Fruit fly (Drosophila melanogaster) whole organism, embryonic: ENCODE results near the gene CG15818.
A peak's percentile ranks its signal among the peaks of the same experiment; 100 is the strongest.

Experiments used
- Atf3 ChIP-seq: fragments of 200-800 bp; sonication (Bioruptor generic); optimal IDR thresholded peaks from 3 replicates; lab custom pipeline; 2016; ENCODE audit warnings: missing biosample characterization, missing genetic modification characterization
- CG10147 ChIP-seq: fragments of 200-800 bp; sonication (Bioruptor generic); optimal IDR thresholded peaks from 2 replicates; lab custom pipeline; 2019; ENCODE audit warnings: missing biosample characterization, mild to moderate bottlenecking, missing genetic modification characterization, moderate library complexity
- CG10462 ChIP-seq: fragments of 200-800 bp; sonication (Bioruptor generic); optimal IDR thresholded peaks from 2 replicates; lab custom pipeline; 2016; ENCODE audit warnings: missing biosample characterization, missing genetic modification characterization
- CG11504 ChIP-seq: fragments of 200-800 bp; sonication (Bioruptor generic); optimal IDR thresholded peaks from 3 replicates; lab custom pipeline; 2019; ENCODE audit warnings: missing biosample characterization, mild to moderate bottlenecking, missing genetic modification characterization, moderate library complexity
- CG12299 ChIP-seq: fragments of 200-800 bp; sonication (Bioruptor generic); optimal IDR thresholded peaks from 2 replicates; lab custom pipeline; 2018; ENCODE audit warnings: missing biosample characterization, mild to moderate bottlenecking, missing genetic modification characterization
- CG12942 ChIP-seq: fragments of 200-800 bp; sonication (Bioruptor generic); optimal IDR thresholded peaks from 3 replicates; lab custom pipeline; 2016; ENCODE audit warnings: missing biosample characterization, missing genetic modification characterization
- CG14014 ChIP-seq: fragments of 200-800 bp; sonication (Bioruptor generic); IDR thresholded peaks from 2 replicates; pipeline ENCODE4 v1.3.6; 2022; ENCODE audit warnings: missing biosample characterization, missing genetic modification characterization
- CG15011 ChIP-seq: fragments of 200-800 bp; sonication (Bioruptor generic); optimal IDR thresholded peaks from 3 replicates; lab custom pipeline; 2018; ENCODE audit warnings: missing biosample characterization, mild to moderate bottlenecking, missing genetic modification characterization
- CG18619 ChIP-seq: fragments of 200-800 bp; sonication (Bioruptor generic); optimal IDR thresholded peaks from 3 replicates; lab custom pipeline; 2017; ENCODE audit warnings: missing biosample characterization, mild to moderate bottlenecking, missing genetic modification characterization
- CG2116 ChIP-seq: fragments of 200-800 bp; sonication (Bioruptor generic); optimal IDR thresholded peaks from 3 replicates; lab custom pipeline; 2018; ENCODE audit warnings: missing biosample characterization, mild to moderate bottlenecking, missing genetic modification characterization
- CG32772 ChIP-seq: fragments of 200-800 bp; sonication (Bioruptor generic); IDR thresholded peaks from 2 replicates; pipeline ENCODE4 v1.3.6; 2022; ENCODE audit warnings: missing biosample characterization, missing genetic modification characterization
- CG33213 ChIP-seq: fragments of 200-800 bp; sonication (Bioruptor generic); optimal IDR thresholded peaks from 3 replicates; lab custom pipeline; 2016; ENCODE audit warnings: missing biosample characterization, missing genetic modification characterization
- CG34376 ChIP-seq: fragments of 200-800 bp; sonication (Bioruptor generic); optimal IDR thresholded peaks from 2 replicates; lab custom pipeline; 2018; ENCODE audit warnings: missing biosample characterization, mild to moderate bottlenecking, missing genetic modification characterization
- CG4617 ChIP-seq: fragments of 200-800 bp; sonication (Bioruptor generic); optimal IDR thresholded peaks from 3 replicates; lab custom pipeline; 2016; ENCODE audit warnings: missing biosample characterization, missing genetic modification characterization, borderline replicate concordance
- CG6175 ChIP-seq: fragments of 200-800 bp; sonication (Bioruptor generic); IDR thresholded peaks from 3 replicates; pipeline ENCODE4 v1.3.6; 2022; ENCODE audit warnings: missing biosample characterization, missing genetic modification characterization
- CG8388 ChIP-seq: fragments of 200-800 bp; sonication (Bioruptor generic); optimal IDR thresholded peaks from 2 replicates; lab custom pipeline; 2019; ENCODE audit warnings: missing biosample characterization, mild to moderate bottlenecking, missing genetic modification characterization, moderate library complexity
- CG9876 ChIP-seq: fragments of 200-800 bp; sonication (Bioruptor generic); optimal IDR thresholded peaks from 2 replicates; lab custom pipeline; 2016; ENCODE audit warnings: missing biosample characterization, missing genetic modification characterization
- CoRest ChIP-seq: fragments of 200-800 bp; sonication (Bioruptor generic); optimal IDR thresholded peaks from 3 replicates; lab custom pipeline; 2018; ENCODE audit warnings: missing biosample characterization, mild to moderate bottlenecking, missing genetic modification characterization, moderate library complexity
- D19A ChIP-seq: fragments of 200-800 bp; optimal IDR thresholded peaks from 3 replicates; lab custom pipeline; 2019; ENCODE audit warnings: missing biosample characterization, mild to moderate bottlenecking, missing genetic modification characterization, moderate library complexity
- Dref ChIP-seq: fragments of 200-800 bp; sonication (Bioruptor generic); IDR thresholded peaks from 2 replicates; pipeline ENCODE4 v1.3.6; 2022; ENCODE audit warnings: missing biosample characterization, missing genetic modification characterization
- Lim3 ChIP-seq: fragments of 200-800 bp; sonication (Bioruptor generic); IDR thresholded peaks from 2 replicates; pipeline ENCODE4 v1.3.6; 2022; ENCODE audit warnings: missing biosample characterization, missing genetic modification characterization
- Mes4 ChIP-seq: fragments of 200-800 bp; sonication (Bioruptor generic); optimal IDR thresholded peaks from 2 replicates; lab custom pipeline; 2016; ENCODE audit warnings: missing biosample characterization, missing genetic modification characterization
- Nf-YA ChIP-seq: fragments of 200-800 bp; sonication (Bioruptor generic); IDR thresholded peaks from 2 replicates; pipeline ENCODE4 v1.3.6; 2022; ENCODE audit warnings: missing biosample characterization, missing genetic modification characterization
- Stat92E ChIP-seq, 3 experiments: fragments of >200 bp in 2 of 3; fragments of 200-800 bp in 1 of 3; sonication (Bioruptor generic) in 1 of 3; optimal IDR thresholded peaks; 2 replicates each; lab custom pipeline; 2017 to 2019; ENCODE audit warnings: missing biosample characterization in 3 of 3, missing genetic modification characterization in 3 of 3, mild to moderate bottlenecking in 1 of 3, moderate library complexity in 1 of 3
- Vsx1 ChIP-seq: fragments of 200-800 bp; sonication (Bioruptor generic); optimal IDR thresholded peaks from 2 replicates; lab custom pipeline; 2017; ENCODE audit warnings: missing biosample characterization, mild to moderate bottlenecking, missing genetic modification characterization, missing genetic modification reagents
- ara ChIP-seq: fragments of 200-800 bp; sonication (Bioruptor generic); IDR thresholded peaks from 2 replicates; pipeline ENCODE4 v1.3.6; 2022; ENCODE audit warnings: missing biosample characterization, missing genetic modification characterization
- az2 ChIP-seq: fragments of 200-800 bp; sonication (Bioruptor generic); optimal IDR thresholded peaks from 3 replicates; lab custom pipeline; 2016; ENCODE audit warnings: missing biosample characterization, missing genetic modification characterization
- bowl ChIP-seq: fragments of 200-800 bp; sonication (Bioruptor generic); IDR thresholded peaks from 2 replicates; pipeline ENCODE4 v1.3.6; 2022; ENCODE audit warnings: missing biosample characterization, missing genetic modification characterization
- br ChIP-seq: fragments of >200 bp; optimal IDR thresholded peaks from 2 replicates; lab custom pipeline; 2017
- chn ChIP-seq: fragments of 200-800 bp; sonication (Bioruptor generic); optimal IDR thresholded peaks from 2 replicates; lab custom pipeline; 2016; ENCODE audit warnings: missing biosample characterization, missing genetic modification characterization
- ci ChIP-seq: fragments of 200-800 bp; sonication (Bioruptor generic); IDR thresholded peaks from 3 replicates; pipeline ENCODE4 v1.3.6; 2022; ENCODE audit warnings: missing biosample characterization, missing genetic modification characterization
- croc ChIP-seq: fragments of 200-800 bp; sonication (Bioruptor generic); conservative IDR thresholded peaks from 3 replicates; pipeline ENCODE4 v1.3.6; 2022; ENCODE audit warnings: missing biosample characterization, missing genetic modification characterization
- da ChIP-seq: fragments of 200-800 bp; sonication (Bioruptor generic); optimal IDR thresholded peaks from 2 replicates; lab custom pipeline; 2016; ENCODE audit warnings: missing biosample characterization, missing genetic modification characterization
- danr ChIP-seq: fragments of 200-800 bp; sonication (Bioruptor generic); IDR thresholded peaks from 2 replicates; pipeline ENCODE4 v1.3.6; 2022; ENCODE audit warnings: missing biosample characterization, missing genetic modification characterization
- dysf ChIP-seq: fragments of 200-800 bp; sonication (Bioruptor generic); IDR thresholded peaks from 3 replicates; pipeline ENCODE4 v1.3.6; 2022; ENCODE audit warnings: missing biosample characterization, missing genetic modification characterization
- ems ChIP-seq: fragments of 200-800 bp; sonication (Bioruptor generic); optimal IDR thresholded peaks from 3 replicates; lab custom pipeline; 2016; ENCODE audit warnings: missing biosample characterization, missing genetic modification characterization
- fd3F ChIP-seq: fragments of 200-800 bp; sonication (Bioruptor generic); optimal IDR thresholded peaks from 2 replicates; lab custom pipeline; 2018; ENCODE audit warnings: missing biosample characterization, mild to moderate bottlenecking, missing genetic modification characterization, moderate library complexity
- gcm ChIP-seq: fragments of 200-800 bp; sonication (Bioruptor generic); optimal IDR thresholded peaks from 2 replicates; lab custom pipeline; 2019; ENCODE audit warnings: missing biosample characterization, mild to moderate bottlenecking, missing genetic modification characterization, moderate library complexity
- gro ChIP-seq: fragments of 200-800 bp; sonication (Bioruptor generic); optimal IDR thresholded peaks from 2 replicates; lab custom pipeline; 2016; ENCODE audit warnings: missing biosample characterization, missing genetic modification characterization
- h ChIP-seq: fragments of >200 bp; optimal IDR thresholded peaks from 2 replicates; lab custom pipeline; 2017
- her ChIP-seq: fragments of 200-800 bp; sonication (Bioruptor generic); optimal IDR thresholded peaks from 2 replicates; lab custom pipeline; 2016; ENCODE audit warnings: missing biosample characterization, missing genetic modification characterization
- inv ChIP-seq: fragments of 200-800 bp; sonication (Bioruptor generic); IDR thresholded peaks from 2 replicates; pipeline ENCODE4 v1.3.6; 2022; ENCODE audit warnings: missing biosample characterization, missing genetic modification characterization; ENCODE audit not compliant: partially characterized antibody
- klu ChIP-seq: fragments of 200-800 bp; sonication (Bioruptor generic); IDR thresholded peaks from 2 replicates; pipeline ENCODE4 v1.3.6; 2022; ENCODE audit warnings: missing biosample characterization, missing genetic modification characterization
- org-1 ChIP-seq: fragments of 200-800 bp; sonication (Bioruptor generic); optimal IDR thresholded peaks from 2 replicates; lab custom pipeline; 2017; ENCODE audit warnings: missing biosample characterization, missing genetic modification characterization
- prd ChIP-seq, 3 experiments: fragments of >200 bp in 2 of 3; fragments of 200-800 bp in 1 of 3; sonication (Bioruptor generic) in 1 of 3; optimal IDR thresholded peaks in 2 of 3; IDR thresholded peaks in 1 of 3; 2 replicates in 2 of 3; 3 replicates in 1 of 3; pipeline versions ENCODE4 v1.3.6 to Lab custom; 2017 to 2022; ENCODE audit warnings: missing biosample characterization in 1 of 3, missing genetic modification characterization in 1 of 3
- pum ChIP-seq: fragments of 200-800 bp; sonication (Bioruptor generic); optimal IDR thresholded peaks from 2 replicates; lab custom pipeline; 2016; ENCODE audit warnings: missing biosample characterization, missing genetic modification characterization
- row ChIP-seq: fragments of 200-800 bp; sonication (Bioruptor generic); IDR thresholded peaks from 3 replicates; pipeline ENCODE4 v1.3.6; 2022; ENCODE audit warnings: missing biosample characterization, missing genetic modification characterization
- slou ChIP-seq: fragments of 200-800 bp; sonication (Bioruptor generic); optimal IDR thresholded peaks from 3 replicates; lab custom pipeline; 2016; ENCODE audit warnings: missing biosample characterization, missing genetic modification characterization
- sob ChIP-seq: fragments of 200-800 bp; sonication (Bioruptor generic); IDR thresholded peaks from 2 replicates; pipeline ENCODE4 v1.3.6; 2022; ENCODE audit warnings: missing biosample characterization, missing genetic modification characterization
- tup ChIP-seq: fragments of 200-800 bp; sonication (Bioruptor generic); optimal IDR thresholded peaks from 2 replicates; lab custom pipeline; 2016; ENCODE audit warnings: missing biosample characterization, mild to moderate bottlenecking, missing genetic modification characterization, moderate library complexity
- tx ChIP-seq: fragments of 200-800 bp; sonication (Bioruptor generic); optimal IDR thresholded peaks from 2 replicates; lab custom pipeline; 2016; ENCODE audit warnings: missing biosample characterization, missing genetic modification characterization

CG15818 gene

DNA sequence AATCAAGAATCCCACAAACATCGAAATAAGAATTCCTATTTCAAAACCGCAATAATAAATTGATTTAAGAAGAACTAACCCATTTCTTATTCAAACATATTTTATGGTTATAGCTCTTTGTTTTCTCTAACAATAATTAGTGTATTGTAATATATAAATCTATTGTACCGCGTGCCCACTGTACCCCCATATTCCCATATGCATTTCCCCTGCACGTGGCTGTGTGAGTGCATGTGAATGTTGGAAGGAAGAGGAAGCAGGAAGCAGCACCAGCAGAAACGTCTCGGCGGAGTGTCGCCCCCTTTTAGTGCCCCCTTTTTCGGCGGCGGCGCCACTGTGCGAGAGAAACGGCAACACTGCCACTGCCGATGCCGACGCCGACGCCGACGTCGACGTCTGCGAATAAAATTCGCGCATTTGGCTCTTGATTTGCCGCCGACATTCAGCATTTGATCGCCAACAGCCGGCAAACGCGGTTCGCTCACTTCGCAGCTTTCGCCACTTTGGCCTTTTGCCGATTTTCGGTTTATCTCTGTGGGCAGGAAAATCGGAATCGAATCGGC is 12.7 kb downstream of the CG15818 start (continued):
- TF ChIP-seq fd3F (GFP tag; lab: Kevin White, UChicago) (no peak), her (GFP tag; lab: Kevin White, UChicago) (no peak), tup (GFP tag; lab: Kevin White, UChicago) (peak; percentile 8), CG18619 (GFP tag; lab: Kevin White, UChicago) (peak; percentile 9), slou (GFP tag; lab: Kevin White, UChicago) (no peak), bowl (GFP tag; lab: Robert Waterston, UW) (no peak), Vsx1 (GFP tag; lab: Kevin White, UChicago) (no peak), dysf (GFP tag; lab: Robert Waterston, UW) (peak; percentile 52; the same call in 2 of the 3 replicates), gro (GFP tag; lab: Kevin White, UChicago) (no peak), danr (0 out of 2 replicates have a peak, but pooled peaks have one; percentile 34), org-1 (no peak), row (peak; percentile 67), CG32772 (GFP tag; lab: Robert Waterston, UW) (peak; percentile 54), CG8388 (no peak), gcm (GFP tag; lab: Kevin White, UChicago) (peak; percentile 74), ci (GFP tag; lab: Robert Waterston, UW) (peak; percentile 73; the same call in 2 of the 3 replicates), D19A (tag; lab: Kevin White, UChicago) (no peak), Atf3 (GFP tag; lab: Kevin White, UChicago) (no peak), az2 (no peak), tx (GFP tag; lab: Kevin White, UChicago) (no peak), prd (optimal IDR thresholded peaks at IDR 0.05; lab: Kevin White, UChicago) (no peak), prd (GFP tag; IDR thresholded peaks at IDR 0.05; lab: Robert Waterston, UW) (peak; percentile 67), sob (GFP tag; lab: Robert Waterston, UW) (peak; percentile 31; the same call in 1 of the 2 replicates), da (GFP tag; lab: Kevin White, UChicago) (no peak), croc (GFP tag; lab: Robert Waterston, UW) (no peak), CG12942 (GFP tag; lab: Kevin White, UChicago) (peak; percentile 10), CG14014 (GFP tag; lab: Robert Waterston, UW) (0 out of 2 replicates have a peak, but pooled peaks have one; percentile 28), CG12299 (tag; lab: Kevin White, UChicago) (no peak), CG10147 (GFP tag; lab: Kevin White, UChicago) (no peak), Stat92E (GFP tag; optimal IDR thresholded peaks at IDR 0.05; lab: Kevin White, UChicago) (no peak), inv (GFP tag; lab: Robert Waterston, UW) (no peak), pum (GFP tag; lab: Kevin White, UChicago) (no peak), chn (no peak), CG4617 (GFP tag; lab: Kevin White, UChicago) (no peak), Lim3 (no peak), Mes4 (GFP tag; lab: Kevin White, UChicago) (no peak), CG11504 (tag; lab: Kevin White, UChicago) (peak; percentile 3), CG10462 (GFP tag; lab: Kevin White, UChicago) (no peak), ara (GFP tag; lab: Robert Waterston, UW) (no peak), br (no peak), h (lab: Kevin White, UChicago) (no peak), CG33213 (GFP tag; lab: Kevin White, UChicago) (peak; percentile 21), ems (GFP tag; lab: Kevin White, UChicago) (no peak), CG9876 (GFP tag; lab: Kevin White, UChicago) (no peak), CoRest (tag; lab: Kevin White, UChicago) (no peak), CG2116 (GFP tag; lab: Kevin White, UChicago) (no peak), CG15011 (GFP tag; lab: Kevin White, UChicago) (no peak), klu (GFP tag; lab: Robert Waterston, UW) (no peak), Dref (0 out of 2 replicates have a peak, but pooled peaks have one; percentile 10), Nf-YA (no peak), CG6175 (GFP tag; lab: Robert Waterston, UW) (no peak), CG34376 (GFP tag; lab: Kevin White, UChicago) (peak; percentile 13)
